Fruit fly (Drosophila melanogaster) whole organism, embryonic: ENCODE data around the gene CG7707.

Experiments used
- Blimp-1 ChIP-seq: fragments of 200-800 bp; sonication (Bioruptor generic); optimal IDR thresholded peaks from 3 replicates; lab custom pipeline; 2018; ENCODE audit warnings: missing biosample characterization, missing genetic modification characterization, mild to moderate bottlenecking, moderate library complexity, missing genetic modification reagents
- CG10321 ChIP-seq: fragments of 200-800 bp; sonication (Bioruptor generic); IDR thresholded peaks from 2 replicates; pipeline ENCODE4 v1.3.6; 2022; ENCODE audit warnings: missing biosample characterization, missing genetic modification characterization
- CG11504 ChIP-seq: fragments of 200-800 bp; sonication (Bioruptor generic); optimal IDR thresholded peaks from 3 replicates; lab custom pipeline; 2019; ENCODE audit warnings: missing biosample characterization, mild to moderate bottlenecking, missing genetic modification characterization, moderate library complexity
- CG12104 ChIP-seq: fragments of 200-800 bp; sonication (Bioruptor generic); optimal IDR thresholded peaks from 3 replicates; lab custom pipeline; 2016; ENCODE audit warnings: missing biosample characterization, missing genetic modification characterization
- CG12391 ChIP-seq: fragments of 200-800 bp; sonication (Bioruptor generic); optimal IDR thresholded peaks from 3 replicates; lab custom pipeline; 2018; ENCODE audit warnings: missing biosample characterization, mild to moderate bottlenecking, missing genetic modification characterization, moderate library complexity
- CG13424 ChIP-seq: fragments of 200-800 bp; sonication (Bioruptor generic); optimal IDR thresholded peaks from 2 replicates; lab custom pipeline; 2019; ENCODE audit warnings: missing biosample characterization, mild to moderate bottlenecking, missing genetic modification characterization, moderate library complexity
- CG15696 ChIP-seq: fragments of 200-800 bp; sonication (Bioruptor generic); optimal IDR thresholded peaks from 2 replicates; lab custom pipeline; 2019; ENCODE audit warnings: missing biosample characterization, mild to moderate bottlenecking, missing genetic modification characterization, moderate library complexity
- CG1603 ChIP-seq: fragments of 200-800 bp; sonication (Bioruptor generic); optimal IDR thresholded peaks from 2 replicates; lab custom pipeline; 2019; ENCODE audit warnings: missing biosample characterization, mild to moderate bottlenecking, missing genetic modification characterization, moderate library complexity
- CG16815 ChIP-seq: fragments of 200-800 bp; sonication (Bioruptor generic); optimal IDR thresholded peaks from 3 replicates; lab custom pipeline; 2017; ENCODE audit warnings: missing biosample characterization, mild to moderate bottlenecking, missing genetic modification characterization
- CG17568 ChIP-seq: fragments of 200-800 bp; sonication (Bioruptor generic); optimal IDR thresholded peaks from 2 replicates; lab custom pipeline; 2018; ENCODE audit warnings: missing biosample characterization, mild to moderate bottlenecking, missing genetic modification characterization, moderate library complexity
- CG18599 ChIP-seq: fragments of 200-800 bp; sonication (Bioruptor generic); optimal IDR thresholded peaks from 3 replicates; lab custom pipeline; 2017; ENCODE audit warnings: missing biosample characterization, missing genetic modification characterization, mild to moderate bottlenecking, moderate library complexity, missing genetic modification reagents
- CG2199 ChIP-seq: fragments of 200-800 bp; sonication (Bioruptor generic); IDR thresholded peaks from 3 replicates; pipeline ENCODE4 v1.3.6; 2022; ENCODE audit warnings: missing biosample characterization, missing genetic modification characterization
- CG2678 ChIP-seq: fragments of 200-800 bp; sonication (Bioruptor generic); optimal IDR thresholded peaks from 3 replicates; lab custom pipeline; 2019; ENCODE audit warnings: missing biosample characterization, mild to moderate bottlenecking, missing genetic modification characterization, moderate library complexity
- CG2712 ChIP-seq: fragments of 200-800 bp; optimal IDR thresholded peaks from 3 replicates; lab custom pipeline; 2019; ENCODE audit warnings: missing biosample characterization, mild to moderate bottlenecking, missing genetic modification characterization, moderate library complexity
- CG31388 ChIP-seq: fragments of 200-800 bp; sonication (Bioruptor generic); optimal IDR thresholded peaks from 2 replicates; lab custom pipeline; 2016; ENCODE audit warnings: missing biosample characterization, missing genetic modification characterization
- CG31441 ChIP-seq: fragments of 200-800 bp; sonication (Bioruptor generic); IDR thresholded peaks from 2 replicates; pipeline ENCODE4 v1.3.6; 2022; ENCODE audit warnings: missing biosample characterization, missing genetic modification characterization
- CG3163 ChIP-seq: fragments of 200-800 bp; sonication (Bioruptor generic); optimal IDR thresholded peaks from 3 replicates; lab custom pipeline; 2016; ENCODE audit warnings: missing biosample characterization, missing genetic modification characterization
- CG42726 ChIP-seq: fragments of 200-800 bp; sonication (Bioruptor generic); IDR thresholded peaks from 2 replicates; pipeline ENCODE4 v1.3.6; 2022; ENCODE audit warnings: missing biosample characterization, missing genetic modification characterization; ENCODE audit not compliant: partially characterized antibody
- CG4707 ChIP-seq: fragments of 200-800 bp; sonication (Bioruptor generic); optimal IDR thresholded peaks from 2 replicates; lab custom pipeline; 2018; ENCODE audit warnings: missing biosample characterization, mild to moderate bottlenecking, missing genetic modification characterization, moderate library complexity
- CG6175 ChIP-seq: fragments of 200-800 bp; sonication (Bioruptor generic); IDR thresholded peaks from 3 replicates; pipeline ENCODE4 v1.3.6; 2022; ENCODE audit warnings: missing biosample characterization, missing genetic modification characterization
- CG6813 ChIP-seq: fragments of 200-800 bp; sonication (Bioruptor generic); optimal IDR thresholded peaks from 2 replicates; lab custom pipeline; 2017; ENCODE audit warnings: missing biosample characterization, missing genetic modification characterization, mild to moderate bottlenecking, moderate library complexity, missing genetic modification reagents
- CG7987 ChIP-seq: fragments of 200-800 bp; sonication (Bioruptor generic); optimal IDR thresholded peaks from 2 replicates; lab custom pipeline; 2018; ENCODE audit warnings: missing biosample characterization, mild to moderate bottlenecking, missing genetic modification characterization, moderate library complexity
- CoRest ChIP-seq: fragments of 200-800 bp; sonication (Bioruptor generic); optimal IDR thresholded peaks from 3 replicates; lab custom pipeline; 2018; ENCODE audit warnings: missing biosample characterization, mild to moderate bottlenecking, missing genetic modification characterization, moderate library complexity
- Dad ChIP-seq: fragments of 200-800 bp; sonication (Bioruptor generic); optimal IDR thresholded peaks from 3 replicates; lab custom pipeline; 2016; ENCODE audit warnings: missing biosample characterization, missing genetic modification characterization
- HLH3B ChIP-seq: fragments of 200-800 bp; sonication (Bioruptor generic); IDR thresholded peaks from 2 replicates; pipeline ENCODE4 v1.3.6; 2022; ENCODE audit warnings: missing biosample characterization, missing genetic modification characterization
- Hey ChIP-seq: fragments of 200-800 bp; sonication (Bioruptor generic); optimal IDR thresholded peaks from 3 replicates; lab custom pipeline; 2018; ENCODE audit warnings: missing biosample characterization, mild to moderate bottlenecking, missing genetic modification characterization
- Hr39 ChIP-seq: fragments of >200 bp; optimal IDR thresholded peaks from 2 replicates; lab custom pipeline; 2017
- Hr51 ChIP-seq, 2 experiments: fragments of 200-800 bp; sonication (Bioruptor generic); optimal IDR thresholded peaks; 2 replicates in 1 of 2; 3 replicates in 1 of 2; lab custom pipeline; 2016 to 2018; ENCODE audit warnings: missing biosample characterization in 2 of 2, missing genetic modification characterization in 2 of 2, mild to moderate bottlenecking in 1 of 2, moderate library complexity in 1 of 2
- Neu2 ChIP-seq: fragments of 200-800 bp; sonication (Bioruptor generic); optimal IDR thresholded peaks from 3 replicates; lab custom pipeline; 2016; ENCODE audit warnings: missing biosample characterization, missing genetic modification characterization, borderline replicate concordance
- Scr ChIP-seq: fragments of 200-800 bp; sonication (Bioruptor generic); IDR thresholded peaks from 2 replicates; pipeline ENCODE4 v1.3.6; 2022; ENCODE audit warnings: missing biosample characterization, missing genetic modification characterization; ENCODE audit not compliant: partially characterized antibody
- Usf ChIP-seq: fragments of 200-800 bp; sonication (Bioruptor generic); optimal IDR thresholded peaks from 2 replicates; lab custom pipeline; 2017; ENCODE audit warnings: missing genotype, missing biosample characterization, missing genetic modification characterization
- Xbp1 ChIP-seq: fragments of 200-800 bp; sonication (Bioruptor generic); optimal IDR thresholded peaks from 3 replicates; lab custom pipeline; 2016; ENCODE audit warnings: missing biosample characterization, mild to moderate bottlenecking, missing genetic modification characterization
- Xrp1 ChIP-seq: fragments of 200-800 bp; sonication (Bioruptor generic); IDR thresholded peaks from 2 replicates; pipeline ENCODE4 v1.3.6; 2022; ENCODE audit warnings: missing biosample characterization, missing genetic modification characterization
- bsh ChIP-seq, 2 experiments: fragments of 200-800 bp; sonication (Bioruptor generic); optimal IDR thresholded peaks; 2 replicates each; lab custom pipeline; 2017 to 2018; ENCODE audit warnings: mild to moderate bottlenecking in 2 of 2, missing biosample characterization in 2 of 2, missing genetic modification characterization in 2 of 2, moderate library complexity in 1 of 2
- ci ChIP-seq: fragments of 200-800 bp; sonication (Bioruptor generic); IDR thresholded peaks from 3 replicates; pipeline ENCODE4 v1.3.6; 2022; ENCODE audit warnings: missing biosample characterization, missing genetic modification characterization
- exex ChIP-seq: fragments of 200-800 bp; sonication (Bioruptor generic); optimal IDR thresholded peaks from 4 replicates; lab custom pipeline; 2018; ENCODE audit warnings: missing biosample characterization, mild to moderate bottlenecking, missing genetic modification characterization, moderate library complexity
- fd96Cb ChIP-seq: fragments of 200-800 bp; sonication (Bioruptor generic); optimal IDR thresholded peaks from 2 replicates; lab custom pipeline; 2018; ENCODE audit warnings: missing biosample characterization, mild to moderate bottlenecking, missing genetic modification characterization, moderate library complexity
- gem ChIP-seq: fragments of 200-800 bp; sonication (Bioruptor generic); optimal IDR thresholded peaks from 2 replicates; lab custom pipeline; 2019; ENCODE audit warnings: missing biosample characterization, mild to moderate bottlenecking, missing genetic modification characterization, moderate library complexity
- grau ChIP-seq: fragments of 200-800 bp; optimal IDR thresholded peaks from 3 replicates; lab custom pipeline; 2019; ENCODE audit warnings: missing biosample characterization, mild to moderate bottlenecking, missing genetic modification characterization, moderate library complexity
- hkb ChIP-seq, 2 experiments: fragments of 200-800 bp in 1 of 2; fragments of >200 bp in 1 of 2; sonication (Bioruptor generic) in 1 of 2; IDR thresholded peaks in 1 of 2; optimal IDR thresholded peaks in 1 of 2; 2 replicates each; pipeline versions ENCODE4 v1.3.6 to Lab custom; 2017 to 2022; ENCODE audit warnings: missing biosample characterization in 1 of 2, missing genetic modification characterization in 1 of 2
- knrl ChIP-seq: fragments of 200-800 bp; sonication (Bioruptor generic); IDR thresholded peaks from 3 replicates; pipeline ENCODE4 v1.3.6; 2022; ENCODE audit warnings: missing biosample characterization, missing genetic modification characterization; ENCODE audit not compliant: partially characterized antibody
- lab ChIP-seq: fragments of 200-800 bp; sonication (Bioruptor generic); optimal IDR thresholded peaks from 3 replicates; lab custom pipeline; 2017; ENCODE audit warnings: missing biosample characterization, missing genetic modification characterization, mild to moderate bottlenecking, moderate library complexity, missing genetic modification reagents
- peb ChIP-seq: fragments of 200-800 bp; sonication (Bioruptor generic); IDR thresholded peaks from 2 replicates; pipeline ENCODE4 v1.3.6; 2022; ENCODE audit warnings: missing biosample characterization, missing genetic modification characterization
- phol ChIP-seq: fragments of 200-800 bp; sonication (Bioruptor generic); optimal IDR thresholded peaks from 3 replicates; lab custom pipeline; 2018; ENCODE audit warnings: missing biosample characterization, mild to moderate bottlenecking, missing genetic modification characterization, moderate library complexity
- row ChIP-seq: fragments of 200-800 bp; sonication (Bioruptor generic); IDR thresholded peaks from 3 replicates; pipeline ENCODE4 v1.3.6; 2022; ENCODE audit warnings: missing biosample characterization, missing genetic modification characterization
- tap ChIP-seq: fragments of 200-800 bp; optimal IDR thresholded peaks from 3 replicates; lab custom pipeline; 2019; ENCODE audit warnings: missing biosample characterization, mild to moderate bottlenecking, missing genetic modification characterization, moderate library complexity
- unc-4 ChIP-seq: fragments of 200-800 bp; sonication (Bioruptor generic); IDR thresholded peaks from 2 replicates; pipeline ENCODE4 v1.3.6; 2022; ENCODE audit warnings: missing biosample characterization, missing genetic modification characterization; ENCODE audit not compliant: partially characterized antibody
- vfl ChIP-seq: fragments of 200-800 bp; sonication (Bioruptor generic); optimal IDR thresholded peaks from 2 replicates; lab custom pipeline; 2016; ENCODE audit warnings: missing biosample characterization, missing genetic modification characterization

CG7707 gene

DNA sequence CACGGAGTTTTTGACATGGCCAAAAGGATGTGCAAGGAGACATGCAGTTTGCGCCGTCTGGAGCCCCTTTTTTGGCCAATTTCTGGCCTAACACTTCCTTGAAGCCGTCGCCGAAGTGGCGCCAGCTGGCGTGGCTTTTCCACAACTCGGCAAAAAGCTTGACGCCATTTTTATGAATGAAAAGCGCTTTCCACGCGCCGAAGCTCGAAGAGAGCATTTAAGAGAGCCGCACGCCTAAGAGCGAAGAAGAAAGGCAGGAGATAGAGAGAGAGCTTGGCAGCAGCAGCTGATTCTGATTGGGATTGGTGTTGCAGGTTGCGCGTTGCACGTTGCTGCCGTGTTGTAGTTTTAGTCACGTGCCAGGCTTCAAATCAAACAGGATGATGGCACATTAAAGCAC is 31.7 kb upstream of the CG7707 start (continued):
- TF ChIP-seq CG2199 (GFP tag; lab: Robert Waterston, UW) (no peak), CG7987 (GFP tag; lab: Kevin White, UChicago) (no peak), exex (tag; lab: Kevin White, UChicago) (no peak), knrl (GFP tag; lab: Robert Waterston, UW) (no peak), CG10321 (no peak), CG6175 (GFP tag; lab: Robert Waterston, UW) (no peak), CG17568 (GFP tag; lab: Kevin White, UChicago) (no peak), phol (peak; percentile 18), Scr (no peak), hkb (optimal IDR thresholded peaks at IDR 0.05; lab: Kevin White, UChicago) (no peak), hkb (GFP tag; IDR thresholded peaks at IDR 0.05; lab: Robert Waterston, UW) (no peak), Hey (tag; lab: Kevin White, UChicago) (no peak), vfl (GFP tag; lab: Kevin White, UChicago) (no peak), CG15696 (no peak), CG4707 (GFP tag; lab: Kevin White, UChicago) (no peak), Usf (GFP tag; lab: Kevin White, UChicago) (no peak), CG3163 (GFP tag; lab: Kevin White, UChicago) (peak; percentile 96), CG12104 (GFP tag; lab: Kevin White, UChicago) (no peak)

dm6 chr3L:17216263-17216662 is 27.0 kb upstream of the CG7707 start:
- TF ChIP-seq gem (tag; lab: Kevin White, UChicago) (peak; percentile 49), grau (tag; lab: Kevin White, UChicago) (peak; percentile 30), CG2678 (tag; lab: Kevin White, UChicago) (peak; percentile 46), fd96Cb (tag; lab: Kevin White, UChicago) (peak; percentile 28), tap (tag; lab: Kevin White, UChicago) (peak; percentile 15), Blimp-1 (GFP tag; lab: Kevin White, UChicago) (peak; percentile 37), unc-4 (GFP tag; lab: Robert Waterston, UW) (no peak), peb (GFP tag; lab: Robert Waterston, UW) (no peak), CG11504 (tag; lab: Kevin White, UChicago) (peak; percentile 55), Xbp1 (GFP tag; lab: Kevin White, UChicago) (peak; percentile 0), CoRest (tag; lab: Kevin White, UChicago) (peak; percentile 15), Neu2 (GFP tag; lab: Kevin White, UChicago) (no peak), Xrp1 (peak; percentile 47; the same call in 1 of the 2 replicates), ci (GFP tag; lab: Robert Waterston, UW) (0 out of 3 replicates have a peak, but pooled peaks have one; percentile 36), Hr51 (GFP tag; optimal IDR thresholded peaks at IDR 0.05; lab: Kevin White, UChicago) (peak in 1 of 2 experiments; percentile 31), row (GFP tag; lab: Robert Waterston, UW) (peak; percentile 37; the same call in 2 of the 3 replicates), CG1603 (tag; lab: Kevin White, UChicago) (peak; percentile 4), CG42726 (GFP tag; lab: Robert Waterston, UW) (no peak), CG31388 (no peak), Dad (GFP tag; lab: Kevin White, UChicago) (no peak), CG2712 (peak; percentile 49), lab (GFP tag; lab: Kevin White, UChicago) (peak; percentile 27), Hr39 (lab: Kevin White, UChicago) (no peak), CG12391 (peak; percentile 4), bsh (GFP tag; optimal IDR thresholded peaks at IDR 0.05; lab: Kevin White, UChicago) (peak in 1 of 2 experiments; percentile 59), CG6813 (no peak), CG16815 (GFP tag; lab: Kevin White, UChicago) (no peak), HLH3B (GFP tag; lab: Robert Waterston, UW) (0 out of 2 replicates have a peak, but pooled peaks have one; percentile 12), CG13424 (tag; lab: Kevin White, UChicago) (peak; percentile 13), CG18599 (peak; percentile 25), CG31441 (GFP tag; lab: Robert Waterston, UW) (0 out of 2 replicates have a peak, but pooled peaks have one; percentile 28)
